Worm (Caenorhabditis elegans) whole organism, midembryonic: ENCODE results near the gene ssp-35.

Experiments
- T22C8.4 ChIP-seq: fragments of 200-800 bp; sonication (Bioruptor generic); IDR thresholded peaks from 2 replicates; pipeline ENCODE4 v1.3.6; 2022; ENCODE audit warnings: missing genetic modification characterization, missing compliant biosample characterization
- cog-1 ChIP-seq: sonication (generic microtip); optimal IDR thresholded peaks from 2 replicates; lab custom pipeline; 2016; ENCODE audit warnings: missing genetic modification characterization, missing compliant biosample characterization
- flt-1 ChIP-seq: fragments of 200-800 bp; sonication (Bioruptor generic); IDR thresholded peaks from 2 replicates; pipeline ENCODE4 v1.3.6; 2022; ENCODE audit warnings: missing genetic modification characterization, missing compliant biosample characterization
- klf-2 ChIP-seq: fragments of 200-800 bp; sonication (Bioruptor generic); conservative IDR thresholded peaks from 2 replicates; pipeline ENCODE4 v1.3.6; 2022; ENCODE audit warnings: missing genetic modification reagents, missing genetic modification characterization, missing compliant biosample characterization
- med-1 ChIP-seq: sonication (generic microtip); optimal IDR thresholded peaks from 2 replicates; lab custom pipeline; 2017; ENCODE audit warnings: missing genetic modification characterization, mild to moderate bottlenecking, missing compliant biosample characterization, antibody characterized with exemption, missing genetic modification reagents; ENCODE audit not compliant: insufficient read depth
- ref-1 ChIP-seq: fragments of 200-800 bp; sonication (Bioruptor generic); conservative IDR thresholded peaks from 2 replicates; pipeline ENCODE4 v1.3.6; 2022; ENCODE audit warnings: missing genetic modification reagents, missing genetic modification characterization, missing compliant biosample characterization
- tab-1 ChIP-seq: fragments of 200-800 bp; sonication (Bioruptor generic); IDR thresholded peaks from 2 replicates; pipeline ENCODE4 v1.3.6; 2022; ENCODE audit warnings: missing genetic modification characterization, missing compliant biosample characterization
- ztf-23 ChIP-seq: fragments of 200-800 bp; sonication (Bioruptor generic); IDR thresholded peaks from 2 replicates; pipeline ENCODE4 v1.3.6; 2022; ENCODE audit warnings: missing genetic modification reagents, missing genetic modification characterization, missing compliant biosample characterization
- ztf-29 ChIP-seq: fragments of 200-800 bp; sonication (Bioruptor generic); IDR thresholded peaks from 2 replicates; pipeline ENCODE4 v1.3.6; 2022; ENCODE audit warnings: missing genetic modification reagents, missing genetic modification characterization, missing compliant biosample characterization

ce11 chrV:12300780-12301460 lies 37.3 kb upstream of the ssp-35 start:
- no peak for TF ChIP-seq flt-1 (GFP tag; lab: Robert Waterston, UW)
- TF ChIP-seq T22C8.4 (GFP tag; lab: Robert Waterston, UW), result no peak
- no peak for TF ChIP-seq ref-1
- TF ChIP-seq med-1 (GFP tag; lab: Kevin White, UChicago), result no peak
- TF ChIP-seq tab-1, result no peak
- TF ChIP-seq ztf-29 (GFP tag; lab: Robert Waterston, UW), result no peak
- TF ChIP-seq ztf-23 (GFP tag; lab: Robert Waterston, UW), result no peak
- TF ChIP-seq cog-1 (tag; lab: Kevin White, UChicago), result no peak
- no peak for TF ChIP-seq klf-2 (GFP tag; lab: Robert Waterston, UW)
